Worm (Caenorhabditis elegans): ENCODE results near the gene cut-2.

cut-2 gene

ce11 chrV:13413301-13413700 is 1.4 kb upstream of the cut-2 start:
- peak; percentile 88 for TF ChIP-seq nhr-25 (tag; optimal IDR thresholded peaks at IDR 0.05)
- no peak for TF ChIP-seq ceh-16 (tag; optimal IDR thresholded peaks at IDR 0.05)
- peak in 1 of 3 experiments; percentile 37 for TF ChIP-seq elt-3 (tag; optimal IDR thresholded peaks at IDR 0.05)
- peak; percentile 31 for TF ChIP-seq nhr-23 (tag; optimal IDR thresholded peaks at IDR 0.05)
- TF ChIP-seq fos-1 (tag; optimal IDR thresholded peaks at IDR 0.05): peak; percentile 24

ce11 chrV:13415462-13415861 is 713 bp downstream of the cut-2 start:
- no peak for TF ChIP-seq fkh-2 (tag; optimal IDR thresholded peaks at IDR 0.05)
- TF ChIP-seq nfya-1 (tag; optimal IDR thresholded peaks at IDR 0.05; ENCODE audit: insufficient read depth): no peak
- TF ChIP-seq lsy-12 (tag; optimal IDR thresholded peaks at IDR 0.05): peak; percentile 22

- TF ChIP-seq ceh-28 (tag; optimal IDR thresholded peaks at IDR 0.05) (no peak), nfya-1 (tag; optimal IDR thresholded peaks at IDR 0.05; ENCODE audit: insufficient read depth) (no peak), mml-1 (tag; optimal IDR thresholded peaks at IDR 0.05) (no peak), daf-12 (tag; optimal IDR thresholded peaks at IDR 0.05) (no peak), ceh-82 (tag; optimal IDR thresholded peaks at IDR 0.05) (peak; percentile 39), nhr-77 (tag; optimal IDR thresholded peaks at IDR 0.05) (peak; percentile 79), elt-1 (tag; optimal IDR thresholded peaks at IDR 0.05) (no peak), elt-2 (tag; optimal IDR thresholded peaks at IDR 0.05) (no peak), unc-39 (tag; optimal IDR thresholded peaks at IDR 0.05) (no peak), nhr-11 (tag; optimal IDR thresholded peaks at IDR 0.05) (no peak), ztf-4 (tag; optimal IDR thresholded peaks at IDR 0.05) (no peak), pqm-1 (tag; optimal IDR thresholded peaks at IDR 0.05) (no peak), unc-62 (GFP tag; optimal IDR thresholded peaks at IDR 0.05) (no peak), fos-1 (tag; optimal IDR thresholded peaks at IDR 0.05) (no peak), jun-1 (tag; optimal IDR thresholded peaks at IDR 0.05) (no peak), elt-3 (tag; optimal IDR thresholded peaks at IDR 0.05) (no peak), nhr-25 (tag; optimal IDR thresholded peaks at IDR 0.05) (peak; percentile 4), nhr-23 (tag; optimal IDR thresholded peaks at IDR 0.05) (no peak), nhr-43 (tag; optimal IDR thresholded peaks at IDR 0.05; ENCODE audit: poor library complexity, severe bottlenecking) (peak; percentile 46), mdl-1 (tag; optimal IDR thresholded peaks at IDR 0.05) (no peak), pha-4 (tag; optimal IDR thresholded peaks at IDR 0.05) (no peak)
Observed at ce11 chrV:13416076-13416475, 1.3 kb downstream of the cut-2 start.

- no peak for TF ChIP-seq nhr-28 (tag; optimal IDR thresholded peaks at IDR 0.05)
- TF ChIP-seq ztf-4 (tag; optimal IDR thresholded peaks at IDR 0.05): no peak
- TF ChIP-seq fos-1 (tag; optimal IDR thresholded peaks at IDR 0.05): no peak
- no peak for TF ChIP-seq snpc-4 (tag; optimal IDR thresholded peaks at IDR 0.05)
- no peak for TF ChIP-seq elt-3 (tag; optimal IDR thresholded peaks at IDR 0.05)
- TF ChIP-seq elt-1 (tag; optimal IDR thresholded peaks at IDR 0.05): no peak
- TF ChIP-seq elt-2 (tag; optimal IDR thresholded peaks at IDR 0.05): no peak
- no peak for TF ChIP-seq ztf-11 (tag; optimal IDR thresholded peaks at IDR 0.05)
- no peak for TF ChIP-seq nhr-23 (tag; optimal IDR thresholded peaks at IDR 0.05)
- no peak for TF ChIP-seq ceh-82 (tag; optimal IDR thresholded peaks at IDR 0.05)
- TF ChIP-seq eor-1 (tag; optimal IDR thresholded peaks at IDR 0.05): no peak
- TF ChIP-seq lin-39 (tag; optimal IDR thresholded peaks at IDR 0.05): no peak
- TF ChIP-seq aly-2 (tag; optimal IDR thresholded peaks at IDR 0.05): no peak
- no peak for TF ChIP-seq ama-1 (optimal IDR thresholded peaks at IDR 0.05)
- no peak for TF ChIP-seq nhr-12 (tag; optimal IDR thresholded peaks at IDR 0.05)
Observed at ce11 chrV:13417513-13417912, 2.8 kb downstream of the cut-2 start, which contains the start of gene F53F1.6. F53F1.6 (minus strand) TSS chrV:13417613.

- TF ChIP-seq tbx-2 (tag; optimal IDR thresholded peaks at IDR 0.05) (no peak), lin-15B (tag; optimal IDR thresholded peaks at IDR 0.05) (no peak), mml-1 (tag; optimal IDR thresholded peaks at IDR 0.05) (no peak), ceh-16 (tag; optimal IDR thresholded peaks at IDR 0.05) (no peak), lin-39 (tag; optimal IDR thresholded peaks at IDR 0.05) (no peak), fkh-10 (GFP tag; optimal IDR thresholded peaks at IDR 0.05) (no peak), nhr-77 (tag; optimal IDR thresholded peaks at IDR 0.05) (no peak), ZK546.5 (tag; optimal IDR thresholded peaks at IDR 0.05) (no peak), ztf-4 (tag; optimal IDR thresholded peaks at IDR 0.05) (no peak), zag-1 (tag; optimal IDR thresholded peaks at IDR 0.05) (no peak), ceh-9 (tag; optimal IDR thresholded peaks at IDR 0.05) (no peak), hmg-11 (tag; optimal IDR thresholded peaks at IDR 0.05) (no peak), jun-1 (tag; optimal IDR thresholded peaks at IDR 0.05) (no peak), nhr-76 (tag; optimal IDR thresholded peaks at IDR 0.05) (no peak), skn-1 (tag; optimal IDR thresholded peaks at IDR 0.05) (no peak), nhr-25 (tag; optimal IDR thresholded peaks at IDR 0.05) (no peak), nhr-23 (tag; optimal IDR thresholded peaks at IDR 0.05) (no peak), egl-5 (tag; optimal IDR thresholded peaks at IDR 0.05) (no peak)
Observed at ce11 chrV:13420640-13421039, 5.9 kb downstream of the cut-2 start, which contains the start of gene srv-8. srv-8 (minus strand) TSS chrV:13420740.

Measured in whole organism, L3 larva.